Worm (Caenorhabditis elegans) whole organism, L3 larva: ENCODE measurements around the gene bcs-1.

Experiments used
- R02D3.7 ChIP-seq: fragments of 150-350 bp; optimal IDR thresholded peaks from 2 replicates; lab custom pipeline; 2014; ENCODE audit warnings: missing biosample characterization, missing genetic modification characterization
- ZK546.5 ChIP-seq: sonication (generic microtip); optimal IDR thresholded peaks from 2 replicates; lab custom pipeline; 2017; ENCODE audit warnings: missing biosample characterization, missing genetic modification characterization
- aly-2 ChIP-seq: fragments of 150-350 bp; optimal IDR thresholded peaks from 2 replicates; lab custom pipeline; 2014; ENCODE audit warnings: missing biosample characterization, missing genetic modification characterization
- ama-1 ChIP-seq: fragments of 150-350 bp; optimal IDR thresholded peaks from 2 replicates; lab custom pipeline; 2018
- ceh-16 ChIP-seq: sonication (generic microtip); optimal IDR thresholded peaks from 2 replicates; lab custom pipeline; 2017; ENCODE audit warnings: missing biosample characterization, missing genetic modification characterization
- ceh-28 ChIP-seq: fragments of 150-350 bp; optimal IDR thresholded peaks from 2 replicates; lab custom pipeline; 2014; ENCODE audit warnings: missing biosample characterization, missing genetic modification reagents, missing genetic modification characterization
- ceh-82 ChIP-seq: fragments of 150-350 bp; optimal IDR thresholded peaks from 2 replicates; lab custom pipeline; 2014; ENCODE audit warnings: missing biosample characterization, missing genetic modification characterization
- ceh-9 ChIP-seq: sonication (generic microtip); optimal IDR thresholded peaks from 2 replicates; lab custom pipeline; 2018; ENCODE audit warnings: missing biosample characterization, missing genetic modification characterization
- daf-12 ChIP-seq: fragments of 150-350 bp; optimal IDR thresholded peaks from 2 replicates; lab custom pipeline; 2014; ENCODE audit warnings: missing biosample characterization, missing genetic modification reagents, missing genetic modification characterization
- egl-27 ChIP-seq: sonication (generic microtip); optimal IDR thresholded peaks from 4 replicates; lab custom pipeline; 2017; ENCODE audit warnings: missing biosample characterization, missing genetic modification reagents, missing genetic modification characterization
- egl-5 ChIP-seq: fragments of 150-350 bp; optimal IDR thresholded peaks from 2 replicates; lab custom pipeline; 2017; ENCODE audit warnings: missing biosample characterization, missing genetic modification reagents, missing genetic modification characterization, inconsistent platforms
- elt-1 ChIP-seq: fragments of 150-350 bp; optimal IDR thresholded peaks from 2 replicates; lab custom pipeline; 2014; ENCODE audit warnings: missing biosample characterization, missing genetic modification characterization
- elt-2 ChIP-seq: sonication (generic microtip); optimal IDR thresholded peaks from 2 replicates; lab custom pipeline; 2016; ENCODE audit warnings: missing genetic modification reagents, mild to moderate bottlenecking, missing genetic modification characterization, missing compliant biosample characterization
- elt-3 ChIP-seq, 3 experiments: fragments of 150-350 bp in 1 of 3; sonication (generic microtip) in 2 of 3; optimal IDR thresholded peaks; 2 replicates in 2 of 3; 4 replicates in 1 of 3; lab custom pipeline; 2014 to 2017; ENCODE audit warnings: missing biosample characterization in 3 of 3, missing genetic modification characterization in 3 of 3
- eor-1 ChIP-seq, 2 experiments: fragments of 150-350 bp; optimal IDR thresholded peaks; 2 replicates each; lab custom pipeline; 2014 to 2018; ENCODE audit warnings: missing biosample characterization in 2 of 2, missing genetic modification characterization in 2 of 2
- fkh-10 ChIP-seq: sonication (generic microtip); optimal IDR thresholded peaks from 2 replicates; lab custom pipeline; 2017; ENCODE audit warnings: missing biosample characterization, missing genetic modification reagents, missing genetic modification characterization
- fkh-2 ChIP-seq: fragments of 150-350 bp; optimal IDR thresholded peaks from 2 replicates; lab custom pipeline; 2014; ENCODE audit warnings: missing biosample characterization, missing genetic modification reagents, missing genetic modification characterization
- fos-1 ChIP-seq: fragments of 150-350 bp; optimal IDR thresholded peaks from 2 replicates; lab custom pipeline; 2014; ENCODE audit warnings: missing biosample characterization, missing genetic modification characterization
- hmg-11 ChIP-seq: sonication (generic microtip); optimal IDR thresholded peaks from 2 replicates; lab custom pipeline; 2016; ENCODE audit warnings: missing genetic modification characterization, missing compliant biosample characterization
- jun-1 ChIP-seq: fragments of 150-350 bp; optimal IDR thresholded peaks from 2 replicates; lab custom pipeline; 2014; ENCODE audit warnings: missing biosample characterization, missing genetic modification reagents, missing genetic modification characterization
- lin-15B ChIP-seq: fragments of 150-350 bp; optimal IDR thresholded peaks from 2 replicates; lab custom pipeline; 2014; ENCODE audit warnings: missing biosample characterization, missing genetic modification characterization
- lin-39 ChIP-seq: fragments of 150-350 bp; optimal IDR thresholded peaks from 2 replicates; lab custom pipeline; 2018; ENCODE audit warnings: missing biosample characterization, missing genetic modification reagents, missing genetic modification characterization
- lsy-12 ChIP-seq: sonication (generic microtip); optimal IDR thresholded peaks from 2 replicates; lab custom pipeline; 2016; ENCODE audit warnings: mild to moderate bottlenecking, missing genetic modification characterization, missing compliant biosample characterization
- mdl-1 ChIP-seq: fragments of 150-350 bp; optimal IDR thresholded peaks from 2 replicates; lab custom pipeline; 2014; ENCODE audit warnings: missing biosample characterization, missing genetic modification characterization
- mml-1 ChIP-seq: fragments of 150-350 bp; sonication (generic microtip); optimal IDR thresholded peaks from 3 replicates; lab custom pipeline; 2014; ENCODE audit warnings: missing biosample characterization, missing genetic modification characterization
- nfya-1 ChIP-seq: sonication (generic microtip); optimal IDR thresholded peaks from 2 replicates; lab custom pipeline; 2017; ENCODE audit warnings: missing genetic modification characterization, mild to moderate bottlenecking, missing compliant biosample characterization, antibody characterized with exemption, moderate library complexity; ENCODE audit not compliant: insufficient read depth
- nhr-11 ChIP-seq: fragments of 150-350 bp; optimal IDR thresholded peaks from 2 replicates; lab custom pipeline; 2014; ENCODE audit warnings: missing biosample characterization, missing genetic modification characterization
- nhr-12 ChIP-seq: fragments of 150-350 bp; optimal IDR thresholded peaks from 2 replicates; lab custom pipeline; 2014; ENCODE audit warnings: missing biosample characterization, missing genetic modification characterization
- nhr-23 ChIP-seq: fragments of 150-350 bp; optimal IDR thresholded peaks from 2 replicates; lab custom pipeline; 2014; ENCODE audit warnings: missing biosample characterization, missing genetic modification reagents, missing genetic modification characterization
- nhr-237 ChIP-seq: fragments of 150-350 bp; optimal IDR thresholded peaks from 2 replicates; lab custom pipeline; 2014; ENCODE audit warnings: missing biosample characterization, missing genetic modification characterization
- nhr-25 ChIP-seq: sonication (generic microtip); optimal IDR thresholded peaks from 2 replicates; lab custom pipeline; 2017; ENCODE audit warnings: missing biosample characterization, missing genetic modification characterization
- nhr-28 ChIP-seq: fragments of 150-350 bp; optimal IDR thresholded peaks from 2 replicates; lab custom pipeline; 2014; ENCODE audit warnings: missing biosample characterization, missing genetic modification characterization
- nhr-43 ChIP-seq: sonication (generic microtip); optimal IDR thresholded peaks from 2 replicates; lab custom pipeline; 2016; ENCODE audit warnings: mild to moderate bottlenecking, missing genetic modification characterization, missing compliant biosample characterization; ENCODE audit not compliant: poor library complexity, severe bottlenecking
- nhr-67 ChIP-seq: fragments of 150-350 bp; optimal IDR thresholded peaks from 2 replicates; lab custom pipeline; 2014; ENCODE audit warnings: missing biosample characterization, missing genetic modification characterization
- nhr-76 ChIP-seq: fragments of 150-350 bp; sonication (generic microtip); optimal IDR thresholded peaks from 5 replicates; lab custom pipeline; 2014; ENCODE audit warnings: missing biosample characterization, missing genetic modification characterization
- nhr-77 ChIP-seq: fragments of 150-350 bp; optimal IDR thresholded peaks from 2 replicates; lab custom pipeline; 2014; ENCODE audit warnings: missing biosample characterization, missing genetic modification characterization
- pha-4 ChIP-seq: fragments of 150-350 bp; optimal IDR thresholded peaks from 2 replicates; lab custom pipeline; 2014; ENCODE audit warnings: missing biosample characterization, missing genetic modification reagents, missing genetic modification characterization
- pqm-1 ChIP-seq: fragments of 150-350 bp; optimal IDR thresholded peaks from 2 replicates; lab custom pipeline; 2017; ENCODE audit warnings: missing biosample characterization, missing genetic modification characterization, inconsistent platforms
- sea-2 ChIP-seq: fragments of 150-350 bp; sonication (generic microtip); optimal IDR thresholded peaks from 4 replicates; lab custom pipeline; 2014; ENCODE audit warnings: missing biosample characterization, missing genetic modification reagents, missing genetic modification characterization
- skn-1 ChIP-seq: fragments of 150-350 bp; optimal IDR thresholded peaks from 2 replicates; lab custom pipeline; 2014; ENCODE audit warnings: missing biosample characterization, missing genetic modification characterization
- snpc-4 ChIP-seq: fragments of 150-350 bp; optimal IDR thresholded peaks from 2 replicates; lab custom pipeline; 2014; ENCODE audit warnings: missing biosample characterization, missing genetic modification characterization
- tbx-2 ChIP-seq: sonication (generic microtip); optimal IDR thresholded peaks from 2 replicates; lab custom pipeline; 2016; ENCODE audit warnings: mild to moderate bottlenecking, missing genetic modification characterization, missing compliant biosample characterization
- unc-39 ChIP-seq: sonication (generic microtip); optimal IDR thresholded peaks from 4 replicates; lab custom pipeline; 2017; ENCODE audit warnings: missing biosample characterization, missing genetic modification characterization
- unc-62 ChIP-seq: fragments of 150-350 bp; sonication (generic microtip); optimal IDR thresholded peaks from 4 replicates; lab custom pipeline; 2014; ENCODE audit warnings: missing biosample characterization, missing genetic modification reagents, missing genetic modification characterization
- zag-1 ChIP-seq: fragments of 150-350 bp; optimal IDR thresholded peaks from 2 replicates; lab custom pipeline; 2014; ENCODE audit warnings: missing biosample characterization, missing genetic modification characterization
- ztf-11 ChIP-seq: fragments of 150-350 bp; optimal IDR thresholded peaks from 2 replicates; lab custom pipeline; 2014; ENCODE audit warnings: missing biosample characterization, missing genetic modification characterization
- ztf-4 ChIP-seq: fragments of 150-350 bp; optimal IDR thresholded peaks from 2 replicates; lab custom pipeline; 2014; ENCODE audit warnings: missing biosample characterization, missing genetic modification characterization

The bcs-1 gene

ce11 chrII:8559188-8559587 lies 11.7 kb upstream of the bcs-1 start:
- no peak for TF ChIP-seq unc-62 (GFP tag; lab: Kevin White, UChicago)
- no peak for TF ChIP-seq mdl-1
- peak; percentile 29 for TF ChIP-seq nhr-23 (tag; lab: Kevin White, UChicago)
- TF ChIP-seq hmg-11, result no peak
- TF ChIP-seq nhr-237 (tag; lab: Kevin White, UChicago), result no peak
- peak; percentile 31 for TF ChIP-seq ceh-28 (tag; lab: Kevin White, UChicago)
- peak; percentile 1 for TF ChIP-seq nfya-1 (tag; lab: Kevin White, UChicago)
- no peak for TF ChIP-seq elt-1 (tag; lab: Kevin White, UChicago)
- TF ChIP-seq jun-1, result peak; percentile 17
- no peak for TF ChIP-seq ceh-16 (tag; lab: Kevin White, UChicago)
- TF ChIP-seq fkh-10, result peak; percentile 98
- peak; percentile 32 for TF ChIP-seq nhr-11 (tag; lab: Kevin White, UChicago)
- no peak for TF ChIP-seq R02D3.7 (tag; lab: Kevin White, UChicago)
- no peak for TF ChIP-seq aly-2 (tag; lab: Kevin White, UChicago)
- no peak for TF ChIP-seq lin-39 (tag; lab: Kevin White, UChicago)

- TF ChIP-seq lin-39 (tag; lab: Kevin White, UChicago) (peak; percentile 100), nhr-237 (tag; lab: Kevin White, UChicago) (no peak), elt-2 (peak; percentile 97), nhr-28 (tag; lab: Kevin White, UChicago) (peak; percentile 77), snpc-4 (tag; lab: Kevin White, UChicago) (peak; percentile 95), pha-4 (peak; percentile 100), nhr-12 (no peak), sea-2 (GFP tag; lab: Kevin White, UChicago) (no peak), skn-1 (peak; percentile 96), tbx-2 (peak; percentile 94), elt-3 (tag; optimal IDR thresholded peaks at IDR 0.05; lab: Kevin White, UChicago) (peak; percentile 60 to 99 (median 98)), fos-1 (tag; lab: Kevin White, UChicago) (peak; percentile 96), nhr-23 (tag; lab: Kevin White, UChicago) (peak; percentile 100), fkh-10 (peak; percentile 99), egl-5 (tag; lab: Kevin White, UChicago) (peak; percentile 99), lsy-12 (tag; lab: Kevin White, UChicago) (peak; percentile 99), ceh-82 (peak; percentile 93), eor-1 (tag; optimal IDR thresholded peaks at IDR 0.05; lab: Kevin White, UChicago) (peak in 1 of 2 experiments; percentile 82), daf-12 (no peak), ceh-16 (tag; lab: Kevin White, UChicago) (peak; percentile 73), jun-1 (peak; percentile 99), elt-1 (tag; lab: Kevin White, UChicago) (peak; percentile 92), ama-1 (lab: Kevin White, UChicago) (peak; percentile 95), zag-1 (tag; lab: Kevin White, UChicago) (peak; percentile 77), pqm-1 (peak; percentile 99), ceh-9 (no peak), mdl-1 (peak; percentile 92), nhr-11 (tag; lab: Kevin White, UChicago) (peak; percentile 99), fkh-2 (tag; lab: Kevin White, UChicago) (peak; percentile 67), nhr-76 (tag; lab: Kevin White, UChicago) (peak; percentile 85), ztf-4 (peak; percentile 88), nfya-1 (tag; lab: Kevin White, UChicago) (peak; percentile 99), ztf-11 (tag; lab: Kevin White, UChicago) (peak; percentile 22), mml-1 (tag; lab: Kevin White, UChicago) (no peak), nhr-43 (tag; lab: Kevin White, UChicago) (peak; percentile 98), egl-27 (tag; lab: Kevin White, UChicago) (peak; percentile 97), unc-39 (peak; percentile 52), nhr-67 (tag; lab: Kevin White, UChicago) (peak; percentile 29), aly-2 (tag; lab: Kevin White, UChicago) (peak; percentile 53), unc-62 (GFP tag; lab: Kevin White, UChicago) (peak; percentile 96), nhr-77 (tag; lab: Kevin White, UChicago) (peak; percentile 94), R02D3.7 (tag; lab: Kevin White, UChicago) (peak; percentile 94), ZK546.5 (tag; lab: Kevin White, UChicago) (peak; percentile 83), ceh-28 (tag; lab: Kevin White, UChicago) (peak; percentile 94), lin-15B (peak; percentile 100), nhr-25 (tag; lab: Kevin White, UChicago) (peak; percentile 100), hmg-11 (peak; percentile 97)
- TF ChIP-seq, all 47 proteins: peak for 41
Observed at ce11 chrII:8561227-8561626, 9.7 kb upstream of the bcs-1 start, which contains the start of gene iff-2. TSS of gene iff-2 (minus strand) at chrII:8561367.
